Fruit fly (Drosophila melanogaster): ENCODE results near the gene CG11404.

DNA sequence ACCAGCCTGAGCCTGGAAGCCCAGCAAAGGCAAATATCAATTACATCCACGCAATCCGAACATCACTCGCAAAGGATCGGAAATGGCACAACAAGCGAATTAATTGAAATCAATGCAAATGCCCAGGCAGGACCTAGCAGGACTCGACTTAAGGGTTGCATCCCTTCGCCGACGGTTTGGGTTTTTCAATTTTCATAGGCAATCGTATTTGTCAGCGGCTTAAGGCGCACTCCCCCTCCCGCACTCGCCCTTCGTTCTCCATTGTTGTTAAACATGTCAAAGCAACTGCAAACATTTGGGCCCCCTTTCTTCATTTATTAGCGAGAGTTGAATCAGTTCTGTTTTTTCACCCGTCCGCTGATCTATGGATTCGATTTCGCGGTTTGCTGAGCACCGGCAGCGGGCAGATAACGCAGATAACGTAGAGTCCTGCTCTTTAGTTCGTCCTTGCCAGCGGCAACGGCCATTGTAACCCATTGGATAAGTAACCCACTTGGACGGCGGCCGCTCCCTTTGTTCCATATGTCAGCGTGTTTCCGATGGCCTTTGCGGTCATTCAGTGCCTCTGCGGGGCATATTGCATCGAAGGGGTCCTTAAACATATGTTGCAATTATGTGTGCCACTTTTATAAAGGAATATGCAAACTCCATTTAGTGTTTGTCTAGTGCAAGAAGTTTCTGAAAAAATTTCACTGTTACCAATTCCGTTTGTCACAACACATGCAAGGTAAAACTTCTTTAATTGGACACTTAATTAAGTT lies 38.3 kb downstream of the CG11404 start:
- TF ChIP-seq cic (GFP tag; optimal IDR thresholded peaks at IDR 0.05): no peak
- TF ChIP-seq CG7045 (GFP tag; optimal IDR thresholded peaks at IDR 0.05): no peak
- no peak for TF ChIP-seq kay (GFP tag; ENCODE audit: borderline replicate concordance)
- no peak for TF ChIP-seq CG11617 (GFP tag; optimal IDR thresholded peaks at IDR 0.05)
- no peak for TF ChIP-seq CG14711 (tag; optimal IDR thresholded peaks at IDR 0.05)

All from whole organism, adult.